Fruit fly (Drosophila melanogaster): ENCODE data around the gene CG10462.
A peak's percentile ranks its signal among the peaks of the same experiment; 100 is the strongest.

CG10462 gene

DNA sequence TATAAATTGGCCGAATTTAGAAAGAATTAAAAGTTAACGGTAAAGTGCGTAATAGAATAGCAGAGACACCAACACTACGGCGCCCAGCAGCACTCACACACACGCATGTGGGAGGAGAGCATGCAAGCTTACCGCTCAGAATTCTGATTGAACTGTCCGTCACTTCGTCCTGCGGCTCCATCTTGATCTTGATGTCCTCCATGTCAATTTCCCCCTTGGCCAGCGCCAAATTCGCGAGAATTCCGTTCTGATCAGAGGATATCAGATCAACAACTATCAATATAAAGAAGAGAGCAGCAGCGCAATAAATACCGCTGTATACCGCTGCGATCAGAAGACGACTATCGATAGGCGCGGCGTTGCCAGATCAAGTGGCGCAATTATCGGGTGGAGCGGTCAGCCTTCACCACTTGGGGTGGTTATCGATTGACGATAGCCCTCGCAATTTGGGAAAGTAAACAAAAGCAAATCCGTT is at the start of gene CG10462, which contains the start of gene Nf-YB:
Gene CG10462, minus strand, starts transcription at position 346 of the 475 bp plus-strand sequence.
Gene Nf-YB, plus strand, starts transcription at position 410 of the 475 bp plus-strand sequence.
- TF ChIP-seq CG11456 (GFP tag; IDR thresholded peaks at IDR 0.05), result no peak
- TF ChIP-seq gce (GFP tag; IDR thresholded peaks at IDR 0.05), result no peak
- TF ChIP-seq kni (GFP tag; optimal IDR thresholded peaks at IDR 0.05), result no peak
- peak; percentile 96 for TF ChIP-seq Bgb (GFP tag; IDR thresholded peaks at IDR 0.05; ENCODE audit: partially characterized antibody)
- no peak for TF ChIP-seq CG3065 (GFP tag; optimal IDR thresholded peaks at IDR 0.05)
- TF ChIP-seq CG12071 (GFP tag; optimal IDR thresholded peaks at IDR 0.05), result no peak
- TF ChIP-seq Med (GFP tag), result peak; percentile 75
- TF ChIP-seq CG3163 (GFP tag; optimal IDR thresholded peaks at IDR 0.05), result peak; percentile 25
- peak; percentile 69 for TF ChIP-seq YL-1 (GFP tag; optimal IDR thresholded peaks at IDR 0.05)
- TF ChIP-seq Sry-β (GFP tag; optimal IDR thresholded peaks at IDR 0.05), result no peak
- TF ChIP-seq pzg (GFP tag; optimal IDR thresholded peaks at IDR 0.05), result peak; percentile 89
- peak; percentile 42 for TF ChIP-seq CG14710 (tag; optimal IDR thresholded peaks at IDR 0.05)
- no peak for TF ChIP-seq fu2 (GFP tag; optimal IDR thresholded peaks at IDR 0.05)
- TF ChIP-seq org-1 (GFP tag; optimal IDR thresholded peaks at IDR 0.05), result no peak
- TF ChIP-seq wek (GFP tag; optimal IDR thresholded peaks at IDR 0.05), result no peak
- peak; percentile 90 for TF ChIP-seq vnd (GFP tag; IDR thresholded peaks at IDR 0.05; ENCODE audit: partially characterized antibody)
- TF ChIP-seq tap (tag; optimal IDR thresholded peaks at IDR 0.05), result no peak
- TF ChIP-seq maf-S (GFP tag; optimal IDR thresholded peaks at IDR 0.05), result no peak
- no peak for TF ChIP-seq CG4730 (GFP tag; IDR thresholded peaks at IDR 0.05)
- peak; percentile 45 for TF ChIP-seq Dip3 (GFP tag; optimal IDR thresholded peaks at IDR 0.05)
- TF ChIP-seq disco-r (GFP tag; optimal IDR thresholded peaks at IDR 0.05), result no peak
- no peak for TF ChIP-seq CG4404 (GFP tag; IDR thresholded peaks at IDR 0.05)
- no peak for TF ChIP-seq run (tag; optimal IDR thresholded peaks at IDR 0.05)
- no peak for TF ChIP-seq bsh (GFP tag; optimal IDR thresholded peaks at IDR 0.05)
- peak; percentile 50; the same call in 1 of the 2 replicates for TF ChIP-seq Adf1 (GFP tag; IDR thresholded peaks at IDR 0.05)
- TF ChIP-seq pho (GFP tag; optimal IDR thresholded peaks at IDR 0.05), result no peak
- no peak for TF ChIP-seq CkIIα-i1 (GFP tag; IDR thresholded peaks at IDR 0.05)
- peak; percentile 18 for TF ChIP-seq Hsf (GFP tag; optimal IDR thresholded peaks at IDR 0.05)
- no peak for TF ChIP-seq CG30431 (GFP tag; optimal IDR thresholded peaks at IDR 0.05)
- TF ChIP-seq Nf-YB (GFP tag; optimal IDR thresholded peaks at IDR 0.05), result no peak
- TF ChIP-seq Hr39 (optimal IDR thresholded peaks at IDR 0.05), result no peak
- no peak for TF ChIP-seq CG7372 (GFP tag; IDR thresholded peaks at IDR 0.05)
- no peak for TF ChIP-seq CG18764 (GFP tag; optimal IDR thresholded peaks at IDR 0.05)
- TF ChIP-seq HLHmδ (GFP tag; optimal IDR thresholded peaks at IDR 0.05), result peak; percentile 33
- TF ChIP-seq CG7556 (GFP tag; optimal IDR thresholded peaks at IDR 0.05), result no peak
- TF ChIP-seq bbx (GFP tag; IDR thresholded peaks at IDR 0.05; ENCODE audit: partially characterized antibody), result peak; percentile 95
- peak; percentile 78 for TF ChIP-seq dm (GFP tag; optimal IDR thresholded peaks at IDR 0.05)
- TF ChIP-seq CG4424 (GFP tag; optimal IDR thresholded peaks at IDR 0.05), result no peak
- no peak for TF ChIP-seq CG4707 (GFP tag; optimal IDR thresholded peaks at IDR 0.05)
- TF ChIP-seq trh (GFP tag; optimal IDR thresholded peaks at IDR 0.05), result no peak
- TF ChIP-seq H2.0 (GFP tag; IDR thresholded peaks at IDR 0.05), result no peak
- no peak for TF ChIP-seq CG8359 (GFP tag; optimal IDR thresholded peaks at IDR 0.05; ENCODE audit: borderline replicate concordance)
- TF ChIP-seq CG14441 (GFP tag; IDR thresholded peaks at IDR 0.05), result no peak
- TF ChIP-seq Dad (GFP tag; optimal IDR thresholded peaks at IDR 0.05), result no peak
- no peak for TF ChIP-seq CG12744 (GFP tag; optimal IDR thresholded peaks at IDR 0.05)
- peak; percentile 8 for TF ChIP-seq CG8478 (optimal IDR thresholded peaks at IDR 0.05)
- no peak for TF ChIP-seq CG14965 (GFP tag; optimal IDR thresholded peaks at IDR 0.05; ENCODE audit: borderline replicate concordance)
- TF ChIP-seq CG6689 (GFP tag; IDR thresholded peaks at IDR 0.05), result no peak
- no peak for TF ChIP-seq Side (GFP tag; optimal IDR thresholded peaks at IDR 0.05)
- no peak for TF ChIP-seq stc (GFP tag; IDR thresholded peaks at IDR 0.05)
- no peak for TF ChIP-seq CG7928 (GFP tag; optimal IDR thresholded peaks at IDR 0.05)
- TF ChIP-seq p53 (GFP tag; optimal IDR thresholded peaks at IDR 0.05), result peak; percentile 18
